Worm (Caenorhabditis elegans): Measurements from ENCODE around the gene fbxb-17.

ce11 chrII:1662881-1663280 lies 13.3 kb upstream of the fbxb-17 start, which contains the start of gene ZC204.14:
- no peak for TF ChIP-seq pha-4 (tag; optimal IDR thresholded peaks at IDR 0.05)
- no peak for TF ChIP-seq gmeb-2 (tag; optimal IDR thresholded peaks at IDR 0.05)
- TF ChIP-seq ama-1 (optimal IDR thresholded peaks at IDR 0.05) = no peak
- TF ChIP-seq fax-1 (tag; optimal IDR thresholded peaks at IDR 0.05) = no peak
- no peak for TF ChIP-seq ceh-30 (tag; optimal IDR thresholded peaks at IDR 0.05)
- TF ChIP-seq ref-2 (tag; optimal IDR thresholded peaks at IDR 0.05) = no peak
- TF ChIP-seq madf-2 (tag; optimal IDR thresholded peaks at IDR 0.05) = no peak
- no peak for TF ChIP-seq fkh-6 (tag; optimal IDR thresholded peaks at IDR 0.05)

Data from whole organism, late embryonic.